Worm (Caenorhabditis elegans) whole organism, midembryonic: Measurements from ENCODE around the gene dop-6.

ENCODE experiments used
- klf-2 ChIP-seq: fragments of 200-800 bp; sonication (Bioruptor generic); conservative IDR thresholded peaks from 2 replicates; pipeline ENCODE4 v1.3.6; 2022; ENCODE audit warnings: missing genetic modification reagents, missing genetic modification characterization, missing compliant biosample characterization
- ref-1 ChIP-seq: fragments of 200-800 bp; sonication (Bioruptor generic); conservative IDR thresholded peaks from 2 replicates; pipeline ENCODE4 v1.3.6; 2022; ENCODE audit warnings: missing genetic modification reagents, missing genetic modification characterization, missing compliant biosample characterization

ce11 chrX:4364877-4365276 is 44.2 kb downstream of the dop-6 start, which contains the start of gene F14H12.8:
- TF ChIP-seq klf-2 (GFP tag; lab: Robert Waterston, UW) (no peak), ref-1 (GFP tag; lab: Robert Waterston, UW) (no peak)
